Fruit fly (Drosophila melanogaster) whole organism, pupa: Measurements from ENCODE around the gene Regnase-1.

Source experiments
- CG10348 ChIP-seq: fragments of 200-800 bp; sonication (Bioruptor generic); IDR thresholded peaks from 2 replicates; pipeline ENCODE4 v1.3.6; 2022; ENCODE audit warnings: missing biosample characterization, missing genetic modification characterization
- CG12605 ChIP-seq: fragments of 200-800 bp; sonication (Bioruptor generic); IDR thresholded peaks from 2 replicates; pipeline ENCODE4 v1.3.6; 2022; ENCODE audit warnings: missing biosample characterization, missing genetic modification characterization
- CG13204 ChIP-seq: fragments of 200-800 bp; sonication (Bioruptor generic); optimal IDR thresholded peaks from 2 replicates; lab custom pipeline; 2018; ENCODE audit warnings: missing biosample characterization, mild to moderate bottlenecking, missing genetic modification characterization, moderate library complexity
- CG14655 ChIP-seq: fragments of 200-800 bp; sonication (Bioruptor generic); optimal IDR thresholded peaks from 3 replicates; lab custom pipeline; 2017; ENCODE audit warnings: mild to moderate bottlenecking, missing biosample characterization, missing genetic modification reagents, missing genetic modification characterization
- CG15710 ChIP-seq: fragments of 200-800 bp; sonication (Bioruptor generic); optimal IDR thresholded peaks from 2 replicates; lab custom pipeline; 2018; ENCODE audit warnings: missing biosample characterization, mild to moderate bottlenecking, missing genetic modification characterization, moderate library complexity
- CG17806 ChIP-seq: fragments of 200-800 bp; sonication (Bioruptor generic); optimal IDR thresholded peaks from 2 replicates; lab custom pipeline; 2018; ENCODE audit warnings: missing biosample characterization, mild to moderate bottlenecking, missing genetic modification characterization, moderate library complexity
- CG32121 ChIP-seq: fragments of 200-800 bp; sonication (Bioruptor generic); IDR thresholded peaks from 2 replicates; pipeline ENCODE4 v1.3.6; 2022; ENCODE audit warnings: missing biosample characterization, missing genetic modification characterization
- CG34367 ChIP-seq: fragments of 200-800 bp; sonication (Bioruptor generic); optimal IDR thresholded peaks from 2 replicates; lab custom pipeline; 2018; ENCODE audit warnings: missing biosample characterization, mild to moderate bottlenecking, missing genetic modification characterization
- CG4496 ChIP-seq: fragments of 200-800 bp; sonication (Bioruptor generic); IDR thresholded peaks from 3 replicates; pipeline ENCODE4 v1.3.6; 2022; ENCODE audit warnings: missing biosample characterization, missing genetic modification characterization
- CG8159 ChIP-seq: fragments of 200-800 bp; sonication (Bioruptor generic); optimal IDR thresholded peaks from 3 replicates; lab custom pipeline; 2018; ENCODE audit warnings: missing biosample characterization, mild to moderate bottlenecking, missing genetic modification characterization, moderate library complexity
- CG8301 ChIP-seq: fragments of 200-800 bp; sonication (Bioruptor generic); optimal IDR thresholded peaks from 2 replicates; lab custom pipeline; 2018; ENCODE audit warnings: missing biosample characterization, mild to moderate bottlenecking, missing genetic modification characterization
- CG9948 ChIP-seq: fragments of 200-800 bp; sonication (Bioruptor generic); optimal IDR thresholded peaks from 2 replicates; lab custom pipeline; 2018; ENCODE audit warnings: missing biosample characterization, mild to moderate bottlenecking, missing genetic modification characterization, moderate library complexity
- D1 ChIP-seq: fragments of 200-800 bp; sonication (Bioruptor generic); optimal IDR thresholded peaks from 2 replicates; lab custom pipeline; 2018; ENCODE audit warnings: missing biosample characterization, mild to moderate bottlenecking, missing genetic modification characterization, moderate library complexity
- EcR ChIP-seq: fragments of 200-800 bp; sonication (Bioruptor generic); optimal IDR thresholded peaks from 3 replicates; lab custom pipeline; 2019; ENCODE audit warnings: missing biosample characterization, missing genetic modification characterization, mild to moderate bottlenecking, moderate library complexity, missing genetic modification reagents
- Ets98B ChIP-seq: fragments of 200-800 bp; sonication (Bioruptor generic); IDR thresholded peaks from 2 replicates; pipeline ENCODE4 v1.3.6; 2022; ENCODE audit warnings: missing biosample characterization, missing genetic modification characterization
- Pif1A ChIP-seq: fragments of 200-800 bp; sonication (Bioruptor generic); optimal IDR thresholded peaks from 3 replicates; lab custom pipeline; 2016; ENCODE audit warnings: missing biosample characterization, missing genetic modification characterization
- Pif1B ChIP-seq: fragments of 200-800 bp; sonication (Bioruptor generic); optimal IDR thresholded peaks from 3 replicates; lab custom pipeline; 2016; ENCODE audit warnings: missing biosample characterization, missing genetic modification characterization
- Snoo ChIP-seq: fragments of 200-800 bp; sonication (Bioruptor generic); optimal IDR thresholded peaks from 3 replicates; lab custom pipeline; 2017; ENCODE audit warnings: missing biosample characterization, mild to moderate bottlenecking, missing genetic modification characterization, inconsistent platforms
- fd96Ca ChIP-seq: fragments of 200-800 bp; sonication (Bioruptor generic); IDR thresholded peaks from 3 replicates; pipeline ENCODE4 v1.3.6; 2022; ENCODE audit warnings: missing biosample characterization, missing genetic modification characterization
- gl ChIP-seq: fragments of 200-800 bp; sonication (Bioruptor generic); optimal IDR thresholded peaks from 2 replicates; lab custom pipeline; 2018; ENCODE audit warnings: missing biosample characterization, mild to moderate bottlenecking, missing genetic modification characterization
- rn ChIP-seq: fragments of 200-800 bp; sonication (Bioruptor generic); IDR thresholded peaks from 2 replicates; pipeline ENCODE4 v1.3.6; 2022; ENCODE audit warnings: missing biosample characterization, missing genetic modification characterization

Regnase-1 gene

DNA sequence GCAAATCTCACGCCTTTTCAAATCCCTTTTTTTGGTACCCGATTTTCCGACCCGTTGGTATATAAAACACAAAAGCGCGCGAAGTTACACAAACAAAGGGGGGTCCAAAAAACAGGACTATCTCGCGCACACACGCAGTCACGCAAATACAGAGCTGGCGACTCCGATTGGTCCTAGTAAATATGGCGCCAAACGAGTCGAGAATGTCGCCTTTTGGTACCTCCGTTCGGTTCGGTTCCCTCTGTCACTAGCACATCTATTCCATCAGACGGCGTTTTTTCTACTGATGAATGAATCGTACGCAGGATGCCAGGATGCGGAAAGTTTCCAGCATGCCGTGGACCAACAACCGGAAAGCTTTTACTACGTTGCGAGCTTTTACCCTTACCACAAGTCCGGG is 20.0 kb upstream of the Regnase-1 start, which contains the start of gene CG17193:
Gene CG17193, minus strand, starts transcription at position 289 of the 400 bp plus-strand sequence.
- TF ChIP-seq Snoo (tag; lab: Kevin White, UChicago) (no peak), D1 (tag; lab: Kevin White, UChicago) (no peak), CG15710 (tag; lab: Kevin White, UChicago) (no peak), CG34367 (no peak), CG13204 (no peak), CG8159 (tag; lab: Kevin White, UChicago) (no peak), rn (GFP tag; lab: Robert Waterston, UW) (no peak), CG4496 (GFP tag; lab: Robert Waterston, UW) (no peak), Ets98B (GFP tag; lab: Robert Waterston, UW) (no peak)

dm6 chr3R:20042457-20042856 is 6.6 kb upstream of the Regnase-1 start, which contains the start of the genes CG33934 and Indy-2:
Gene CG33934, plus strand, starts transcription at chr3R:20042757.
Gene Indy-2, plus strand, starts transcription at chr3R:20042757.
- TF ChIP-seq CG13204 (no peak), CG17806 (tag; lab: Kevin White, UChicago) (no peak), Pif1B (GFP tag; lab: Kevin White, UChicago) (no peak), CG34367 (no peak), CG14655 (GFP tag; lab: Kevin White, UChicago) (no peak), fd96Ca (GFP tag; lab: Robert Waterston, UW) (no peak), Snoo (tag; lab: Kevin White, UChicago) (no peak), EcR (GFP tag; lab: Kevin White, UChicago) (no peak), CG12605 (no peak), gl (tag; lab: Kevin White, UChicago) (no peak), CG4496 (GFP tag; lab: Robert Waterston, UW) (no peak), D1 (tag; lab: Kevin White, UChicago) (no peak), CG8301 (tag; lab: Kevin White, UChicago) (no peak), CG9948 (tag; lab: Kevin White, UChicago) (no peak), CG32121 (GFP tag; lab: Robert Waterston, UW) (no peak), rn (GFP tag; lab: Robert Waterston, UW) (no peak), CG15710 (tag; lab: Kevin White, UChicago) (no peak), Pif1A (GFP tag; lab: Kevin White, UChicago) (no peak), CG8159 (tag; lab: Kevin White, UChicago) (no peak)

DNA sequence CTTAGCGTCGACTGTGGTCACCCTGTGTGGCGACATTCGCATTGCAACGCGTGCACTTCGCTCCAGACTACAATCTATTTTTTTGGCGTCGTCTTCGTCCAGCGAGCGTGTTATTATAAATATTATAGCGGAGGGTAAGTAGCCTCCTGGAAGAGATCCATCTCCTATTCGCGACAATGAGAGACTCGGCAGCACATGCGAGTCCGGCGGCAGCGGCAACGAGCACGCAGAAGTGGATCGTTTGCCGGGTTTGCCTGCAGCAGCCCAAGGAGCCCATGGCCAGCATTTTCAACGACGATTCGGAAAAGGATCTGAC is 4.1 kb downstream of the Regnase-1 start, which contains the start of gene idc:
Gene idc, plus strand, starts transcription at position 60 of the 316 bp plus-strand sequence.
- TF ChIP-seq CG17806 (tag; lab: Kevin White, UChicago) = no peak
- no peak for TF ChIP-seq Pif1B (GFP tag; lab: Kevin White, UChicago)
- no peak for TF ChIP-seq Snoo (tag; lab: Kevin White, UChicago)
- TF ChIP-seq CG9948 (tag; lab: Kevin White, UChicago) = no peak
- TF ChIP-seq CG8159 (tag; lab: Kevin White, UChicago) = no peak
- TF ChIP-seq CG8301 (tag; lab: Kevin White, UChicago) = no peak
- TF ChIP-seq CG14655 (GFP tag; lab: Kevin White, UChicago) = no peak
- TF ChIP-seq CG34367 = no peak
- no peak for TF ChIP-seq Ets98B (GFP tag; lab: Robert Waterston, UW)
- TF ChIP-seq D1 (tag; lab: Kevin White, UChicago) = no peak
- TF ChIP-seq rn (GFP tag; lab: Robert Waterston, UW) = no peak
- no peak for TF ChIP-seq CG10348 (GFP tag; lab: Robert Waterston, UW)

dm6 chr3R:20031043-20031763 is 4.7 kb downstream of the Regnase-1 start, which contains the start of gene trem:
Gene trem, minus strand, starts transcription at chr3R:20031309.
- TF ChIP-seq CG17806 (tag; lab: Kevin White, UChicago) (peak; percentile 64), CG8301 (tag; lab: Kevin White, UChicago) (no peak), EcR (GFP tag; lab: Kevin White, UChicago) (no peak), CG34367 (peak; percentile 60), CG15710 (tag; lab: Kevin White, UChicago) (peak; percentile 77), gl (tag; lab: Kevin White, UChicago) (peak; percentile 0), CG13204 (no peak), rn (GFP tag; lab: Robert Waterston, UW) (peak; percentile 31; the same call in 1 of the 2 replicates), Ets98B (GFP tag; lab: Robert Waterston, UW) (0 out of 2 replicates have a peak, but pooled peaks have one; percentile 31), Pif1B (GFP tag; lab: Kevin White, UChicago) (no peak), CG10348 (GFP tag; lab: Robert Waterston, UW) (peak; percentile 69), fd96Ca (GFP tag; lab: Robert Waterston, UW) (no peak), CG32121 (GFP tag; lab: Robert Waterston, UW) (peak; percentile 42; the same call in 1 of the 2 replicates), D1 (tag; lab: Kevin White, UChicago) (no peak), CG9948 (tag; lab: Kevin White, UChicago) (peak; percentile 76), CG8159 (tag; lab: Kevin White, UChicago) (peak; percentile 79), Snoo (tag; lab: Kevin White, UChicago) (peak; percentile 59), CG12605 (no peak), Pif1A (GFP tag; lab: Kevin White, UChicago) (no peak), CG14655 (GFP tag; lab: Kevin White, UChicago) (no peak), CG4496 (GFP tag; lab: Robert Waterston, UW) (peak; percentile 33; the same call in 2 of the 3 replicates)

DNA sequence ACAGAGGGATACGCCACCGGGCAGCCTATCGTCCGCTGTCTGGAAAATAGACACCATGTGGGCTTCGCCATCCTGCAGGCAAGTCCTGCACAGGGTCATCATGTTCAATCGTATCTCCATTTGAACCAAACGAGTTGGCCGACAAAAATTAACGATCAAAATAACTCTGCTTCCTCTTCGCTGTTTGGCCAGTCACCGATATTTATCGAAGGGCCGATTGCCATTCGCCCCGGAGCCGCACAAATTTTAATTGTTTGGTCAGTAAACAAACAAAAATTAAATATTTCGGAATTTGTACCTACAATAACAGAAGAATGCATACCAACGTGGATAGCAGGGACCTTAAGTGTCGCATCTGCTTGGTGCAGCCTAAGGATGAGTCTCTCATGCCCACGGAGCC is 8.0 kb downstream of the Regnase-1 start, which contains the start of the genes CG4424 and CG4854:
Gene CG4424, minus strand, starts transcription at position 200 of the 400 bp plus-strand sequence.
Gene CG4854, plus strand, starts transcription at position 218 of the 400 bp plus-strand sequence.
- TF ChIP-seq D1 (tag; lab: Kevin White, UChicago) = no peak
- TF ChIP-seq EcR (GFP tag; lab: Kevin White, UChicago) = no peak
- no peak for TF ChIP-seq CG32121 (GFP tag; lab: Robert Waterston, UW)
- no peak for TF ChIP-seq CG12605
- TF ChIP-seq CG8159 (tag; lab: Kevin White, UChicago) = no peak
- no peak for TF ChIP-seq CG34367
- no peak for TF ChIP-seq Pif1B (GFP tag; lab: Kevin White, UChicago)
- no peak for TF ChIP-seq CG9948 (tag; lab: Kevin White, UChicago)
- TF ChIP-seq CG8301 (tag; lab: Kevin White, UChicago) = no peak
- no peak for TF ChIP-seq CG14655 (GFP tag; lab: Kevin White, UChicago)
- no peak for TF ChIP-seq rn (GFP tag; lab: Robert Waterston, UW)
- no peak for TF ChIP-seq Pif1A (GFP tag; lab: Kevin White, UChicago)
